Fruit fly (Drosophila melanogaster): ENCODE data around the gene CG11927.

Gene CG11927

DNA sequence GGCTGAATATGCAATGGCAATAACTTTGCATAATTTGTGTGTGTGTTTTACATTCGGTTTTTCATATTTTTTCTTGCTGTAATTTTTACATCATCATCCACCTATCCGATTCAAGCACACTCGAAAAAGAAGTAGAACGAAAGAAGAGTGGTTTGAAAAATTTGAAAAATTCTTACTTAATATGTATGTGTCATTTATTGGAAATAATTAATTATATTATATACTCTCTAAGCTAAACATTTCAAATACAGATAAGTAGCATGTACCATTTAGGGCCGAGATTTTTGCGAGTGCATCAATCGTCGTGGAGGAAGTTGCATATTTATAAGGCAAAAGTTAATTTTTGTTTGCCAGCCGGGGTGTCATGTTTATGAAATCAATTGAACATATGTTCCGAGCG is 41.5 kb upstream of the CG11927 start (continued):
- TF ChIP-seq nau (GFP tag; optimal IDR thresholded peaks at IDR 0.05) (no peak), onecut (GFP tag; IDR thresholded peaks at IDR 0.05) (no peak), lmd (GFP tag; IDR thresholded peaks at IDR 0.05) (peak; percentile 40; the same call in 1 of the 2 replicates), br (optimal IDR thresholded peaks at IDR 0.05) (no peak), CG6254 (GFP tag; optimal IDR thresholded peaks at IDR 0.05) (no peak), CG1602 (GFP tag; optimal IDR thresholded peaks at IDR 0.05) (no peak)

DNA sequence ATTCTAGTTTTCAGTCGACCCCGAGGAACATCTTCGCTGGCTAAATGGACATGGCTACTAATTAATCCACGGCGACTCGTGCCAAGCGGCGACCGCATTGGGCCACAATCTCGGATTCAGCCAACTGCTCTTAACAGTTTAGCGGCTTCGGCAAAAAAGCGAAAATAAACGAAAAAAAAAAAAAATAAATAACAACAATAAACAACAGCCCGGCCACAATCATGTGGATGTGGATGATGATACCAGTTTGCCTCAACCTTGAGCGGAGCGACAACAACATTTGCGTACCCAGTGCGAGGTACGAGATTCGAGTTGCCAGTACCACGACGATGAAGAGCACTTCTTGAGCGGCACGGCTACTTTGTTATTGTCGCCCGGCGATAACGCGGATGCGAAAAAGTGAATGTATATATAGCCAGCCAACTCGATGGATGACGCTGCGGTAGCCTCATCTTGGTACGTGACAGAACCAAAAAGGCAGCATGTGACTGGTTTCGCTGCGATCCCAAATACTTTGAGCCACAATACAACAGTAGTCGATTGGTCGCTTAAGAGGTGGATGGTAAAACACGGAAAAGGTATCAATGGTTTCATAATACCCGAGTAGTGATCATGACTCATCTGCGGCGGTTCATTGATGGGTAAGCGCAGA is 39.5 kb upstream of the CG11927 start:
- TF ChIP-seq ftz-f1 (GFP tag; optimal IDR thresholded peaks at IDR 0.05) (peak; percentile 27), nom (GFP tag; optimal IDR thresholded peaks at IDR 0.05) (peak; percentile 53), CG12942 (GFP tag; optimal IDR thresholded peaks at IDR 0.05) (no peak), CG8290 (GFP tag; optimal IDR thresholded peaks at IDR 0.05) (no peak), CG8290 (tag; optimal IDR thresholded peaks at IDR 0.05) (peak in 1 of 2 experiments; percentile 28), Rfx (GFP tag; IDR thresholded peaks at IDR 0.05) (0 out of 2 replicates have a peak, but pooled peaks have one; percentile 34), chinmo (GFP tag; IDR thresholded peaks at IDR 0.05; ENCODE audit: partially characterized antibody) (peak; percentile 77; the same call in 1 of the 4 replicates), CG31224 (GFP tag; IDR thresholded peaks at IDR 0.05) (peak; percentile 78), CG1602 (GFP tag; optimal IDR thresholded peaks at IDR 0.05) (no peak), Atf6 (GFP tag; IDR thresholded peaks at IDR 0.05) (0 out of 2 replicates have a peak, but pooled peaks have one; percentile 25), sens (GFP tag) (peak; percentile 35), dimm (GFP tag; IDR thresholded peaks at IDR 0.05) (no peak), row (GFP tag; IDR thresholded peaks at IDR 0.05) (0 out of 3 replicates have a peak, but pooled peaks have one; percentile 21), D19B (GFP tag; optimal IDR thresholded peaks at IDR 0.05) (peak; percentile 68), so (GFP tag; IDR thresholded peaks at IDR 0.05) (0 out of 3 replicates have a peak, but pooled peaks have one; percentile 49)

DNA sequence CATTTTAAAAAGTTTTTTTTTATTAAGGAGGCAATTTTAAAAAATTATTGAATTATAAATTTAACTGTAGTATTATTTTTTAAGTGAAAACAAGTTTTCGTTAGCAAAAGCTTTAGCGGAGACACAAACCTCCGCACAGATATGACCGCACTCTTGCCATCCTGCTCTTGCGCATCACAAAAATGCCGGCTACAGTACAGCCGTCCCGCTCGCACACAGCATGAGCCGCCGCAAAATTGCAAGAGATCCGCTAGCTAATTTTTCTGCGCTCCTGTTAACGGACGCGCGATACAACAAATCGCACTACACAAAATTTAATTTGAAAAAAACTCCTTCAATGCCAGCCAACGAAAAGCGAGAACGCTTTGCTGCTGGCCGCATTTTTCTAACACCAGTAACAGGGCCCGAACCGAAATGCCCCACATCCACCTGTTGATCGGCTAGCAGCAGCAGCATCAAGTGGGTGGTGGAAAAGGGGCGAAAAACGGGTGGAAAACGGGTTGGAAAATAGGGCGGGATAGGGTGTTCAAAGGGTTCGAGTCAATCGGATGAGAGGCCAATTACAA is 37.4 kb upstream of the CG11927 start:
- TF ChIP-seq wor (GFP tag; IDR thresholded peaks at IDR 0.05) (no peak), amos (GFP tag; IDR thresholded peaks at IDR 0.05; ENCODE audit: partially characterized antibody) (peak; percentile 50; the same call in 1 of the 2 replicates), CG7357 (GFP tag; IDR thresholded peaks at IDR 0.05) (no peak), CG12942 (GFP tag; optimal IDR thresholded peaks at IDR 0.05) (peak; percentile 1), Hand (GFP tag; optimal IDR thresholded peaks at IDR 0.05) (no peak), CG30403 (GFP tag; optimal IDR thresholded peaks at IDR 0.05) (peak; percentile 52), sens (GFP tag) (peak; percentile 62), dm (GFP tag; optimal IDR thresholded peaks at IDR 0.05) (peak; percentile 63), sqz (GFP tag; optimal IDR thresholded peaks at IDR 0.05) (peak; percentile 95), Doc3 (GFP tag; IDR thresholded peaks at IDR 0.05; ENCODE audit: partially characterized antibody) (no peak), CG8388 (GFP tag; optimal IDR thresholded peaks at IDR 0.05) (peak; percentile 40), rib (GFP tag; IDR thresholded peaks at IDR 0.05) (peak; percentile 66; the same call in 1 of the 2 replicates), luna (GFP tag; optimal IDR thresholded peaks at IDR 0.05) (no peak), CG3847 (GFP tag; IDR thresholded peaks at IDR 0.05) (peak; percentile 33), CG8765 (GFP tag; IDR thresholded peaks at IDR 0.05) (no peak), D19A (tag; optimal IDR thresholded peaks at IDR 0.05) (peak; percentile 81), CG31224 (GFP tag; IDR thresholded peaks at IDR 0.05) (peak; percentile 99), sim (GFP tag; IDR thresholded peaks at IDR 0.05) (no peak), Mad (GFP tag; optimal IDR thresholded peaks at IDR 0.05) (peak; percentile 48), CG32532 (GFP tag; IDR thresholded peaks at IDR 0.05) (peak; percentile 41; the same call in 1 of the 2 replicates), ham (GFP tag; IDR thresholded peaks at IDR 0.05) (no peak), bowl (GFP tag; IDR thresholded peaks at IDR 0.05) (no peak), grn (GFP tag; optimal IDR thresholded peaks at IDR 0.05) (no peak), Chrac-16 (GFP tag; optimal IDR thresholded peaks at IDR 0.05) (peak; percentile 25), hbn (GFP tag; IDR thresholded peaks at IDR 0.05; ENCODE audit: partially characterized antibody) (0 out of 2 replicates have a peak, but pooled peaks have one; percentile 31), HLHmδ (GFP tag; optimal IDR thresholded peaks at IDR 0.05) (peak; percentile 28), E2f1 (GFP tag; IDR thresholded peaks at IDR 0.05) (peak; percentile 57; the same call in 1 of the 2 replicates), Blimp-1 (GFP tag; optimal IDR thresholded peaks at IDR 0.05) (peak; percentile 52), CG12659 (GFP tag; optimal IDR thresholded peaks at IDR 0.05) (peak; percentile 71), CG2712 (tag; optimal IDR thresholded peaks at IDR 0.05) (peak; percentile 52)
